Worm (Caenorhabditis elegans): ENCODE measurements around the gene C54E10.6.

The C54E10.6 gene

ce11 chrV:18826445-18826844, 17.9 kb upstream of the C54E10.6 start:
- TF ChIP-seq nhr-80 (tag; optimal IDR thresholded peaks at IDR 0.05) (peak; percentile 5), Y79H2A.3 (GFP tag; conservative IDR thresholded peaks at IDR 0.05) (no peak)

ce11 chrV:18821569-18821968, 13.0 kb upstream of the C54E10.6 start:
- TF ChIP-seq nfyb-1 (GFP tag; IDR thresholded peaks at IDR 0.05) = no peak
- no peak for TF ChIP-seq let-607 (tag; optimal IDR thresholded peaks at IDR 0.05)
- no peak for TF ChIP-seq ztf-6 (GFP tag; IDR thresholded peaks at IDR 0.05)
- no peak for TF ChIP-seq K12H6.12 (tag; optimal IDR thresholded peaks at IDR 0.05)
- TF ChIP-seq egrh-3 (GFP tag; IDR thresholded peaks at IDR 0.05) = no peak
- no peak for TF ChIP-seq chd-7 (tag; optimal IDR thresholded peaks at IDR 0.05)

ce11 chrV:18819643-18820042, 11.1 kb upstream of the C54E10.6 start, which contains the start of gene ncs-5:
Gene ncs-5, plus strand, starts transcription at chrV:18819766.
- no peak for TF ChIP-seq lsy-27 (tag; optimal IDR thresholded peaks at IDR 0.05; ENCODE audit: borderline replicate concordance, insufficient read depth)
- no peak for TF ChIP-seq F23B12.7 (tag; optimal IDR thresholded peaks at IDR 0.05; ENCODE audit: insufficient read depth)
- TF ChIP-seq xnd-1 (tag; optimal IDR thresholded peaks at IDR 0.05) = no peak
- no peak for TF ChIP-seq bed-2 (GFP tag; IDR thresholded peaks at IDR 0.05)
- TF ChIP-seq ceh-58 (GFP tag; IDR thresholded peaks at IDR 0.05) = no peak
- TF ChIP-seq Y56A3A.18 (GFP tag; IDR thresholded peaks at IDR 0.05) = no peak

ce11 chrV:18811360-18811759, 2.8 kb upstream of the C54E10.6 start, which contains the start of gene C54E10.7:
Gene C54E10.7, plus strand, starts transcription at chrV:18811660.
- TF ChIP-seq Y53G8AR.9 (GFP tag; conservative IDR thresholded peaks at IDR 0.05) = no peak
- TF ChIP-seq die-1 (tag; optimal IDR thresholded peaks at IDR 0.05) = no peak
- TF ChIP-seq mel-28 (tag; optimal IDR thresholded peaks at IDR 0.05; ENCODE audit: borderline replicate concordance) = no peak
- TF ChIP-seq lin-54 (GFP tag; optimal IDR thresholded peaks at IDR 0.05) = no peak
- no peak for TF ChIP-seq ztf-25 (GFP tag; IDR thresholded peaks at IDR 0.05)
- TF ChIP-seq nhr-90 (tag; optimal IDR thresholded peaks at IDR 0.05) = no peak
- TF ChIP-seq ets-4 (GFP tag; optimal IDR thresholded peaks at IDR 0.05) = no peak
- TF ChIP-seq Y53F4B.3 (GFP tag; IDR thresholded peaks at IDR 0.05) = no peak
- no peak for TF ChIP-seq nhr-120 (GFP tag; IDR thresholded peaks at IDR 0.05)
- TF ChIP-seq nhr-179 (tag; optimal IDR thresholded peaks at IDR 0.05) = no peak
- TF ChIP-seq tbp1 (GFP tag; optimal IDR thresholded peaks at IDR 0.05) = no peak
- TF ChIP-seq unc-62 (GFP tag; optimal IDR thresholded peaks at IDR 0.05) = no peak
- no peak for TF ChIP-seq D2030.7 (GFP tag; IDR thresholded peaks at IDR 0.05)
- no peak for TF ChIP-seq egl-44 (GFP tag; IDR thresholded peaks at IDR 0.05)
- no peak for TF ChIP-seq ceh-27 (GFP tag; optimal IDR thresholded peaks at IDR 0.05)
- no peak for TF ChIP-seq hrde-1 (tag; optimal IDR thresholded peaks at IDR 0.05; ENCODE audit: borderline replicate concordance)
- TF ChIP-seq nfya-1 (tag; optimal IDR thresholded peaks at IDR 0.05; ENCODE audit: borderline replicate concordance, insufficient read depth) = no peak
- TF ChIP-seq him-1 (tag; optimal IDR thresholded peaks at IDR 0.05) = no peak
- TF ChIP-seq hmg-1.2 (GFP tag; IDR thresholded peaks at IDR 0.05) = no peak

ce11 chrV:18810705-18811104, 2.2 kb upstream of the C54E10.6 start, which contains the start of gene C54E10.3:
Gene C54E10.3, plus strand, starts transcription at chrV:18811005.
- TF ChIP-seq F37B4.10 (GFP tag; IDR thresholded peaks at IDR 0.05) (no peak), pbrm-1 (GFP tag; IDR thresholded peaks at IDR 0.05) (no peak), nhr-179 (tag; optimal IDR thresholded peaks at IDR 0.05) (no peak), aptf-2 (GFP tag; conservative IDR thresholded peaks at IDR 0.05) (no peak)

All from whole organism, young adult.